Fruit fly (Drosophila melanogaster): ENCODE data around the gene CG33764.

The CG33764 gene

dm6 chr3L:4269920-4270319 lies 2.6 kb upstream of the CG33764 start (continued):
- TF ChIP-seq pho (GFP tag; optimal IDR thresholded peaks at IDR 0.05) = no peak
- TF ChIP-seq CG6175 (GFP tag; IDR thresholded peaks at IDR 0.05) = no peak
- TF ChIP-seq Sin3A (optimal IDR thresholded peaks at IDR 0.05) = no peak
- peak; percentile 61; the same call in 1 of the 2 replicates for TF ChIP-seq ttk (GFP tag; IDR thresholded peaks at IDR 0.05)
- TF ChIP-seq zen (tag; optimal IDR thresholded peaks at IDR 0.05) = no peak
- TF ChIP-seq wek (GFP tag; optimal IDR thresholded peaks at IDR 0.05) = no peak
- no peak for TF ChIP-seq MESR4 (GFP tag; optimal IDR thresholded peaks at IDR 0.05)
- no peak for TF ChIP-seq CG17186 (GFP tag; optimal IDR thresholded peaks at IDR 0.05)
- peak; percentile 25; the same call in 1 of the 2 replicates for TF ChIP-seq CG9215 (GFP tag; IDR thresholded peaks at IDR 0.05)
- peak; percentile 37 for TF ChIP-seq Med (GFP tag)
- TF ChIP-seq rib (GFP tag; IDR thresholded peaks at IDR 0.05) = no peak
- peak; percentile 44 for TF ChIP-seq tin (GFP tag; optimal IDR thresholded peaks at IDR 0.05)
- TF ChIP-seq Deaf1 (tag; optimal IDR thresholded peaks at IDR 0.05) = no peak
- TF ChIP-seq CG4730 (GFP tag; IDR thresholded peaks at IDR 0.05) = peak; percentile 30; the same call in 1 of the 2 replicates
- TF ChIP-seq Bdp1 (GFP tag; optimal IDR thresholded peaks at IDR 0.05) = no peak
- peak; percentile 53 for TF ChIP-seq ap (GFP tag; IDR thresholded peaks at IDR 0.05)
- no peak; the same call in 1 of the 2 replicates for TF ChIP-seq Awh (GFP tag; IDR thresholded peaks at IDR 0.05)
- peak; percentile 74 for TF ChIP-seq CG13296 (GFP tag; optimal IDR thresholded peaks at IDR 0.05)
- TF ChIP-seq btn (GFP tag; optimal IDR thresholded peaks at IDR 0.05) = no peak
- peak; percentile 15 for TF ChIP-seq Usf (GFP tag; optimal IDR thresholded peaks at IDR 0.05)
- no peak for TF ChIP-seq CG13287 (GFP tag; IDR thresholded peaks at IDR 0.05; ENCODE audit: partially characterized antibody)
- TF ChIP-seq grau (tag; optimal IDR thresholded peaks at IDR 0.05) = peak; percentile 81
- peak; percentile 66 for TF ChIP-seq CG10431 (GFP tag; optimal IDR thresholded peaks at IDR 0.05)
- no peak for TF ChIP-seq luna (GFP tag; optimal IDR thresholded peaks at IDR 0.05)
- TF ChIP-seq CG18619 (GFP tag; optimal IDR thresholded peaks at IDR 0.05) = peak; percentile 17
- peak; percentile 69 for TF ChIP-seq CG33557 (GFP tag; optimal IDR thresholded peaks at IDR 0.05)
- no peak for TF ChIP-seq BEAF-32 (GFP tag; optimal IDR thresholded peaks at IDR 0.05)
- peak; percentile 80 for TF ChIP-seq CG18599 (GFP tag; optimal IDR thresholded peaks at IDR 0.05)
- TF ChIP-seq CG4424 (GFP tag; optimal IDR thresholded peaks at IDR 0.05) = peak; percentile 48
- no peak for TF ChIP-seq corto (GFP tag; optimal IDR thresholded peaks at IDR 0.05)
- no peak for TF ChIP-seq cato (GFP tag; optimal IDR thresholded peaks at IDR 0.05; ENCODE audit: borderline replicate concordance)
- peak; percentile 85 for TF ChIP-seq CG11696 (GFP tag; IDR thresholded peaks at IDR 0.05)
- peak; percentile 44 for TF ChIP-seq sqz (GFP tag; optimal IDR thresholded peaks at IDR 0.05)
- no peak for TF ChIP-seq tna (GFP tag; IDR thresholded peaks at IDR 0.05; ENCODE audit: partially characterized antibody)
- peak; percentile 28 for TF ChIP-seq CG12769 (tag; optimal IDR thresholded peaks at IDR 0.05)
- TF ChIP-seq chn (GFP tag; optimal IDR thresholded peaks at IDR 0.05) = no peak
- TF ChIP-seq CG9817 (tag; optimal IDR thresholded peaks at IDR 0.05) = peak; percentile 45
- peak; percentile 83 for TF ChIP-seq PHDP (tag; optimal IDR thresholded peaks at IDR 0.05)
- peak; percentile 37; the same call in 1 of the 3 replicates for TF ChIP-seq ase (GFP tag; IDR thresholded peaks at IDR 0.05)
- no peak for TF ChIP-seq cg (GFP tag; optimal IDR thresholded peaks at IDR 0.05)
- TF ChIP-seq CG1602 (GFP tag; optimal IDR thresholded peaks at IDR 0.05) = peak; percentile 49
- TF ChIP-seq Nf-YA (GFP tag; IDR thresholded peaks at IDR 0.05) = peak; percentile 15; the same call in 1 of the 2 replicates
- peak; percentile 80 for TF ChIP-seq dysf (GFP tag; IDR thresholded peaks at IDR 0.05)
- TF ChIP-seq dati (GFP tag; IDR thresholded peaks at IDR 0.05) = no peak
- TF ChIP-seq kah (GFP tag; optimal IDR thresholded peaks at IDR 0.05) = peak; percentile 56
- peak; percentile 35; the same call in 1 of the 2 replicates for TF ChIP-seq CG14667 (GFP tag; IDR thresholded peaks at IDR 0.05)
- 0 out of 3 replicates have a peak, but pooled peaks have one; percentile 25 for TF ChIP-seq Dbx (GFP tag; IDR thresholded peaks at IDR 0.05)
- TF ChIP-seq CG10274 (GFP tag; optimal IDR thresholded peaks at IDR 0.05) = no peak
- peak; percentile 74 for TF ChIP-seq Blimp-1 (GFP tag; optimal IDR thresholded peaks at IDR 0.05)
- TF ChIP-seq Nf-YB (GFP tag; optimal IDR thresholded peaks at IDR 0.05) = peak; percentile 60
- TF ChIP-seq Atf6 (GFP tag; IDR thresholded peaks at IDR 0.05) = peak; percentile 51; the same call in 1 of the 2 replicates
